Fruit fly (Drosophila melanogaster): Measurements from ENCODE around the gene CG4069.

dm6 chr3L:12565422-12565821 is 28.3 kb upstream of the CG4069 start:
- TF ChIP-seq CG10209 (GFP tag; optimal IDR thresholded peaks at IDR 0.05) (no peak), CG31365 (tag; optimal IDR thresholded peaks at IDR 0.05) (no peak), Atf3 (GFP tag; optimal IDR thresholded peaks at IDR 0.05) (no peak), CG13624 (GFP tag; optimal IDR thresholded peaks at IDR 0.05) (no peak), ems (GFP tag; optimal IDR thresholded peaks at IDR 0.05) (no peak), emc (GFP tag; optimal IDR thresholded peaks at IDR 0.05) (no peak), CG2129 (GFP tag; IDR thresholded peaks at IDR 0.05; ENCODE audit: partially characterized antibody) (no peak), CG16813 (GFP tag; IDR thresholded peaks at IDR 0.05; ENCODE audit: partially characterized antibody) (no peak)
